Fruit fly (Drosophila melanogaster) whole organism: Measurements from ENCODE around the gene Cpsf73.

Experiments used
- CG8478 ChIP-seq: fragments of >200 bp; optimal IDR thresholded peaks from 2 replicates; lab custom pipeline; 2018; ENCODE audit warnings: inconsistent platforms
- pan ChIP-seq: fragments of >200 bp; optimal IDR thresholded peaks from 2 replicates; lab custom pipeline; 2017

- TF ChIP-seq pan (lab: Kevin White, UChicago): no peak
- TF ChIP-seq CG8478 (lab: Kevin White, UChicago): no peak
These were observed 23.7 kb downstream of the Cpsf73 start for dm6 chr3R:18639662-18640061.
